Worm (Caenorhabditis elegans) whole organism, L2 larva: Measurements from ENCODE around the gene T24C12.4.

Experiments used
- C34F6.9 ChIP-seq: fragments of 150-350 bp; optimal IDR thresholded peaks from 2 replicates; lab custom pipeline; 2014; ENCODE audit warnings: missing biosample characterization, missing genetic modification characterization
- F13H6.1 ChIP-seq: sonication (generic microtip); optimal IDR thresholded peaks from 2 replicates; lab custom pipeline; 2016; ENCODE audit warnings: missing genetic modification characterization, missing compliant biosample characterization
- Y55F3AM.14 ChIP-seq: fragments of 200-800 bp; sonication (Bioruptor generic); optimal IDR thresholded peaks from 2 replicates; lab custom pipeline; 2018; ENCODE audit warnings: mild to moderate bottlenecking, missing genetic modification characterization, missing compliant biosample characterization
- ZK546.5 ChIP-seq: sonication (generic microtip); optimal IDR thresholded peaks from 2 replicates; lab custom pipeline; 2017; ENCODE audit warnings: missing biosample characterization, missing genetic modification characterization
- alr-1 ChIP-seq: fragments of 150-350 bp; optimal IDR thresholded peaks from 2 replicates; lab custom pipeline; 2014; ENCODE audit warnings: missing biosample characterization, missing genetic modification characterization
- ama-1 ChIP-seq: fragments of 150-350 bp; optimal IDR thresholded peaks from 2 replicates; lab custom pipeline; 2018; ENCODE audit warnings: inconsistent platforms
- ceh-16 ChIP-seq: fragments of 150-350 bp; optimal IDR thresholded peaks from 2 replicates; lab custom pipeline; 2014; ENCODE audit warnings: missing biosample characterization, missing genetic modification characterization
- ceh-82 ChIP-seq: fragments of 150-350 bp; optimal IDR thresholded peaks from 2 replicates; lab custom pipeline; 2014; ENCODE audit warnings: missing biosample characterization, missing genetic modification characterization
- crh-2 ChIP-seq: sonication (generic microtip); optimal IDR thresholded peaks from 2 replicates; lab custom pipeline; 2017; ENCODE audit warnings: missing biosample characterization, missing genetic modification characterization
- egl-27 ChIP-seq: sonication (generic microtip); optimal IDR thresholded peaks from 3 replicates; lab custom pipeline; 2017; ENCODE audit warnings: missing biosample characterization, missing genetic modification reagents, missing genetic modification characterization
- elt-1 ChIP-seq: fragments of 150-350 bp; optimal IDR thresholded peaks from 2 replicates; lab custom pipeline; 2014; ENCODE audit warnings: missing biosample characterization, missing genetic modification characterization
- fos-1 ChIP-seq: fragments of 150-350 bp; optimal IDR thresholded peaks from 2 replicates; lab custom pipeline; 2014; ENCODE audit warnings: missing biosample characterization, missing genetic modification characterization
- gmeb-1 ChIP-seq: fragments of 150-350 bp; optimal IDR thresholded peaks from 2 replicates; lab custom pipeline; 2014; ENCODE audit warnings: missing biosample characterization, missing genetic modification characterization
- lin-11 ChIP-seq: fragments of 150-350 bp; sonication (generic microtip); optimal IDR thresholded peaks from 2 replicates; lab custom pipeline; 2014; ENCODE audit warnings: missing biosample characterization, missing genetic modification characterization, inconsistent platforms, mixed read lengths
- lin-13 ChIP-seq: fragments of 150-350 bp; optimal IDR thresholded peaks from 2 replicates; lab custom pipeline; 2014; ENCODE audit warnings: missing biosample characterization, missing genetic modification reagents, missing genetic modification characterization
- lsy-2 ChIP-seq, 2 experiments: fragments of 150-350 bp in 1 of 2; sonication (generic microtip) in 1 of 2; optimal IDR thresholded peaks; 2 replicates each; lab custom pipeline; 2014 to 2017; ENCODE audit warnings: missing biosample characterization in 2 of 2, missing genetic modification characterization in 2 of 2
- mab-5 ChIP-seq: fragments of 150-350 bp; optimal IDR thresholded peaks from 2 replicates; lab custom pipeline; 2014; ENCODE audit warnings: missing biosample characterization, missing genetic modification characterization
- mbf-1 ChIP-seq: sonication (generic microtip); optimal IDR thresholded peaks from 2 replicates; lab custom pipeline; 2017; ENCODE audit warnings: missing biosample characterization, missing genetic modification characterization
- mdl-1 ChIP-seq, 2 experiments: fragments of 150-350 bp in 1 of 2; sonication (generic microtip) in 1 of 2; optimal IDR thresholded peaks; 2 replicates each; lab custom pipeline; 2017; ENCODE audit warnings: missing biosample characterization in 2 of 2, missing genetic modification characterization in 2 of 2
- nhr-10 ChIP-seq: sonication (generic microtip); optimal IDR thresholded peaks from 2 replicates; lab custom pipeline; 2017; ENCODE audit warnings: missing biosample characterization, missing genetic modification characterization
- nhr-11 ChIP-seq: fragments of 150-350 bp; optimal IDR thresholded peaks from 2 replicates; lab custom pipeline; 2014; ENCODE audit warnings: missing biosample characterization, missing genetic modification characterization
- nhr-12 ChIP-seq: fragments of 150-350 bp; optimal IDR thresholded peaks from 2 replicates; lab custom pipeline; 2014; ENCODE audit warnings: missing biosample characterization, missing genetic modification characterization
- nhr-129 ChIP-seq: fragments of 150-350 bp; optimal IDR thresholded peaks from 2 replicates; lab custom pipeline; 2014; ENCODE audit warnings: missing biosample characterization, missing genetic modification characterization
- nhr-21 ChIP-seq: fragments of 150-350 bp; optimal IDR thresholded peaks from 2 replicates; lab custom pipeline; 2014; ENCODE audit warnings: missing biosample characterization, missing genetic modification characterization
- nhr-237 ChIP-seq: fragments of 150-350 bp; optimal IDR thresholded peaks from 2 replicates; lab custom pipeline; 2014; ENCODE audit warnings: missing biosample characterization, missing genetic modification characterization
- nhr-25 ChIP-seq: fragments of 150-350 bp; sonication (generic microtip); optimal IDR thresholded peaks from 3 replicates; lab custom pipeline; 2014; ENCODE audit warnings: missing biosample characterization, missing genetic modification characterization
- nhr-6 ChIP-seq: fragments of 150-350 bp; optimal IDR thresholded peaks from 2 replicates; lab custom pipeline; 2014; ENCODE audit warnings: missing biosample characterization, missing genetic modification characterization
- nhr-77 ChIP-seq: fragments of 150-350 bp; optimal IDR thresholded peaks from 2 replicates; lab custom pipeline; 2014; ENCODE audit warnings: missing biosample characterization, missing genetic modification characterization
- sem-4 ChIP-seq: fragments of 150-350 bp; optimal IDR thresholded peaks from 2 replicates; lab custom pipeline; 2014; ENCODE audit warnings: missing biosample characterization, missing genetic modification reagents, missing genetic modification characterization
- skn-1 ChIP-seq: sonication (generic microtip); optimal IDR thresholded peaks from 2 replicates; lab custom pipeline; 2017; ENCODE audit warnings: missing biosample characterization, missing genetic modification characterization
- sma-3 ChIP-seq: sonication (generic microtip); optimal IDR thresholded peaks from 2 replicates; lab custom pipeline; 2016; ENCODE audit warnings: missing genetic modification reagents, missing genetic modification characterization, missing compliant biosample characterization
- sma-9 ChIP-seq, 2 experiments: fragments of 150-350 bp in 1 of 2; sonication (generic microtip) in 1 of 2; optimal IDR thresholded peaks; 2 replicates each; lab custom pipeline; 2014 to 2016; ENCODE audit warnings: missing genetic modification characterization in 2 of 2, mild to moderate bottlenecking in 1 of 2, missing biosample characterization in 1 of 2, missing compliant biosample characterization in 1 of 2, missing genetic modification reagents in 1 of 2, moderate library complexity in 1 of 2
- snpc-4 ChIP-seq: fragments of 150-350 bp; optimal IDR thresholded peaks from 2 replicates; lab custom pipeline; 2014; ENCODE audit warnings: missing biosample characterization, missing genetic modification characterization
- unc-39 ChIP-seq: fragments of 150-350 bp; optimal IDR thresholded peaks from 2 replicates; lab custom pipeline; 2014; ENCODE audit warnings: missing biosample characterization, missing genetic modification characterization
- unc-55 ChIP-seq: fragments of 150-350 bp; sonication (generic microtip); optimal IDR thresholded peaks from 3 replicates; lab custom pipeline; 2014; ENCODE audit warnings: missing biosample characterization, missing genetic modification reagents, missing genetic modification characterization
- zag-1 ChIP-seq: fragments of 150-350 bp; optimal IDR thresholded peaks from 2 replicates; lab custom pipeline; 2014; ENCODE audit warnings: missing biosample characterization, missing genetic modification characterization
- ztf-11 ChIP-seq: sonication (generic microtip); optimal IDR thresholded peaks from 2 replicates; lab custom pipeline; 2017; ENCODE audit warnings: missing biosample characterization, missing genetic modification characterization
- ztf-4 ChIP-seq: fragments of 150-350 bp; optimal IDR thresholded peaks from 2 replicates; lab custom pipeline; 2014; ENCODE audit warnings: missing biosample characterization, missing genetic modification characterization

Gene T24C12.4

DNA sequence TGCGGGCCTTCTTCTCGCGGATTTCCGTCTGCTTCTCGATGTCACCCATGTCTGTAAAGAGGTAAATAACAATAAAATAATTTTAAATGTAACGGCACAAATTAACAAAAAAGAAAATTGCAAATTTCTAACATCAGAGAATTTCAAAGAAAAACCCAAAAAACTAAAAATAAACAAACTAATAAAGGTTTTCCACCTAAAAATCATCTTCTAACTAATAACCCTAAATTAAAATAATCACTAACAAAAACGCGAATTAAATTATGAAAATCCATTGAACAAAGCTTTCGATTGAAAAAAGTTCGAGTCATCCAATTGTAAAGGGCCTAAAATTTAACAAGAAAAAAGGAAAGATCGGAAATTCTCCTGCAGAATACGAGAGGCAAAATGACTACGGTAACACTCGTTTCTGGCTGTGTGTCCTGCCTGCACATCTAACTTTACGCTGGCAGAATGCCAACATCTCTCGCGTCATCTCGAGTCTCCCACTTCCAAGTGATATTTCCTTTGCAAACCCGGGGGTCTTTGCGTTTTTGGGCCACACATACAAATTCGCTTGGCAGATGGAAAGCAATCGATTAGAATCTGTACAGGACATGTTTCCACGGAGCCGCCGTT is 37.8 kb upstream of the T24C12.4 start, which contains the start of gene rpl-11.2 (continued):
- TF ChIP-seq lin-13 (peak; percentile 97), unc-39 (no peak), mbf-1 (no peak), lin-11 (peak; percentile 99), ztf-4 (tag; lab: Kevin White, UChicago) (peak; percentile 94)

DNA sequence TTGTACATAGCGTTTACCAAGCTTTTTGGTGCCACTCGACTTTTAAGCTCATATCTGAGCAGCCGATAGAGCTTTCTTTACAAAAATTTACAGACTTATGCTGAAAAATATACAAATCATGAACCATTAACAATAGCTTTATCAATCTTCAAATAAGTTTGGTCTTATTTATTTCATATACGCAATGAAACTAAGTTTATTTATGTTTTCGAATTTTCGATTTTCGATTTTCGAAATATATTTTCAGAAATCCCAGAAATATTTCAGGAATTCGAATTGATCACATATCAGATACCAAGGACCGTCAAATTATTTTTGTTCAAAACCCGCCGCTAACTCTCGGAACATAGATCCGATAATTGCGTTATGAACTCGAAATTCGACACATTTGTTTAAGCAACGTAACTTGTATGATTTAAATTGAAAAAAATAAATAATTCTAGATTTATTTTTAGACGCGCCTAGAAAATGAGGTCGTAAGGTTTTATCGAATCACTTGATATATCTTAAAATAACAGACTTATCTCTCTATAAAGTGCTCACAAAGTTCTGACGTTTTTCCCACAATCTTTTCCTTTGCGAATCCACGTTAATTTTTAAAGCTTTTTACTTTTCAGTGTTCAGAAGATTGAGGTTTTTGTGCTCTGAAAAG is 36.4 kb upstream of the T24C12.4 start:
- TF ChIP-seq nhr-237 (tag; lab: Kevin White, UChicago) (peak; percentile 1), ama-1 (lab: Kevin White, UChicago) (no peak)

- no peak for TF ChIP-seq Y55F3AM.14
- TF ChIP-seq lin-11 = peak; percentile 71
- peak; percentile 50 for TF ChIP-seq zag-1 (tag; lab: Kevin White, UChicago)
- no peak for TF ChIP-seq skn-1 (tag; lab: Kevin White, UChicago)
- TF ChIP-seq ama-1 (lab: Kevin White, UChicago) = no peak
- peak; percentile 73 for TF ChIP-seq ZK546.5
- TF ChIP-seq elt-1 (tag; lab: Kevin White, UChicago) = no peak
- TF ChIP-seq mdl-1 (tag; optimal IDR thresholded peaks at IDR 0.05; lab: Kevin White, UChicago) = peak in 1 of 2 experiments; percentile 27
- TF ChIP-seq F13H6.1 (tag; lab: Kevin White, UChicago) = peak; percentile 80
- TF ChIP-seq ztf-11 (tag; lab: Kevin White, UChicago) = no peak
- TF ChIP-seq sma-3 = peak; percentile 47
- TF ChIP-seq nhr-237 (tag; lab: Kevin White, UChicago) = peak; percentile 29
- peak; percentile 30 for TF ChIP-seq mab-5 (tag; lab: Kevin White, UChicago)
- TF ChIP-seq nhr-11 (tag; lab: Kevin White, UChicago) = no peak
- TF ChIP-seq sem-4 (tag; lab: Kevin White, UChicago) = peak; percentile 63
- peak; percentile 89 for TF ChIP-seq C34F6.9 (tag; lab: Kevin White, UChicago)
- TF ChIP-seq crh-2 (tag; lab: Kevin White, UChicago) = peak; percentile 89
- TF ChIP-seq snpc-4 = peak; percentile 73
- peak; percentile 92 for TF ChIP-seq nhr-129 (tag; lab: Kevin White, UChicago)
- peak; percentile 77 for TF ChIP-seq nhr-25 (tag; lab: Kevin White, UChicago)
- TF ChIP-seq lsy-2 (tag; optimal IDR thresholded peaks at IDR 0.05; lab: Kevin White, UChicago) = peak; percentile 73 to 93
- TF ChIP-seq nhr-77 = no peak
- peak; percentile 54 for TF ChIP-seq nhr-6
- TF ChIP-seq ceh-82 = peak; percentile 25
- TF ChIP-seq unc-55 (GFP tag; lab: Kevin White, UChicago) = peak; percentile 92
- TF ChIP-seq nhr-12 (tag; lab: Kevin White, UChicago) = no peak
- peak; percentile 80 for TF ChIP-seq egl-27 (tag; lab: Kevin White, UChicago)
- TF ChIP-seq nhr-10 (tag; lab: Kevin White, UChicago) = no peak
- peak; percentile 87 for TF ChIP-seq fos-1 (tag; lab: Kevin White, UChicago)
- peak; percentile 52 for TF ChIP-seq ceh-16 (tag; lab: Kevin White, UChicago)
- peak; percentile 61 for TF ChIP-seq nhr-21 (tag; lab: Kevin White, UChicago)
- TF ChIP-seq gmeb-1 (tag; lab: Kevin White, UChicago) = peak; percentile 64
- peak; percentile 76 for TF ChIP-seq sma-9 (GFP tag; optimal IDR thresholded peaks at IDR 0.05; lab: Kevin White, UChicago)
- no peak for TF ChIP-seq sma-9 (tag; optimal IDR thresholded peaks at IDR 0.05; lab: Kevin White, UChicago)
- peak; percentile 80 for TF ChIP-seq lin-13
Measured at ce11 chrX:2237438-2237961, 32.6 kb upstream of the T24C12.4 start, which contains the start of gene vha-15. Gene vha-15 (plus strand): TSS chrX:2237911.

- peak; percentile 51 for TF ChIP-seq lin-13
- no peak for TF ChIP-seq nhr-12 (tag; lab: Kevin White, UChicago)
- peak in 1 of 2 experiments; percentile 83 for TF ChIP-seq lsy-2 (tag; optimal IDR thresholded peaks at IDR 0.05; lab: Kevin White, UChicago)
- peak; percentile 52 for TF ChIP-seq nhr-129 (tag; lab: Kevin White, UChicago)
- TF ChIP-seq alr-1 (tag; lab: Kevin White, UChicago) = no peak
- TF ChIP-seq crh-2 (tag; lab: Kevin White, UChicago) = peak; percentile 60
- peak; percentile 37 for TF ChIP-seq F13H6.1 (tag; lab: Kevin White, UChicago)
- TF ChIP-seq zag-1 (tag; lab: Kevin White, UChicago) = no peak
- TF ChIP-seq egl-27 (tag; lab: Kevin White, UChicago) = no peak
- peak; percentile 10 for TF ChIP-seq fos-1 (tag; lab: Kevin White, UChicago)
- peak; percentile 24 for TF ChIP-seq sma-9 (GFP tag; optimal IDR thresholded peaks at IDR 0.05; lab: Kevin White, UChicago)
- no peak for TF ChIP-seq sma-9 (tag; optimal IDR thresholded peaks at IDR 0.05; lab: Kevin White, UChicago)
- TF ChIP-seq nhr-25 (tag; lab: Kevin White, UChicago) = peak; percentile 41
- peak; percentile 74 for TF ChIP-seq unc-55 (GFP tag; lab: Kevin White, UChicago)
- no peak for TF ChIP-seq ceh-82
- peak; percentile 72 for TF ChIP-seq C34F6.9 (tag; lab: Kevin White, UChicago)
Measured at ce11 chrX:2233929-2234328, 29.1 kb upstream of the T24C12.4 start, which contains the start of gene T14F9.2. Gene T14F9.2 (plus strand): TSS chrX:2234324.
